Fruit fly (Drosophila melanogaster): ENCODE data around the gene Pgam5.

DNA sequence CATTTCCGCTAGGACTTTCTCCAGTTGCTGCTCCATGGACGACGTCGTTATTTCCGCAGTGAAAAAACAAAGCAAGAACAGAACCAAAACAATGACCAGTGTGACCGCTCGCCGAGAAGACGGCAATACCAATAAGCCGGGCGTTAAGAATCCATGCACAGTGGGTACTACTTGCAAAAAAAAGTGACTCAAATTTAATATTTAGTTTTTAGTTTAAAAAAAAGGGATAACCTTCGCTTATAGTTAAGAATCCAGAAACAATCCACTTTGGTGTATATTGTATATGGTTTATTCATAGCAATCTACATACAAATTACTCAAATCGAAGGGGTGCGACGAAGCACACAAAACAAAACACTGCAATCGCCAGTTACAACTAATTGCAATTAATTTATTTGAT lies 14.5 kb downstream of the Pgam5 start, which contains the start of gene Lamtor5:
- TF ChIP-seq E2f1 (GFP tag; IDR thresholded peaks at IDR 0.05) (no peak), Ada2b (GFP tag; IDR thresholded peaks at IDR 0.05) (no peak), CG3838 (GFP tag; optimal IDR thresholded peaks at IDR 0.05) (no peak), Hr78 (GFP tag; optimal IDR thresholded peaks at IDR 0.05) (no peak), cad (GFP tag; optimal IDR thresholded peaks at IDR 0.05) (no peak), ind (GFP tag; optimal IDR thresholded peaks at IDR 0.05) (peak; percentile 23), CG12391 (tag; optimal IDR thresholded peaks at IDR 0.05) (peak; percentile 59), CG17829 (tag; optimal IDR thresholded peaks at IDR 0.05) (peak; percentile 56), Stat92E (GFP tag; optimal IDR thresholded peaks at IDR 0.05) (peak in 1 of 3 experiments; percentile 15), D19B (GFP tag; optimal IDR thresholded peaks at IDR 0.05) (peak; percentile 1)

All from whole organism, embryonic.